Worm (Caenorhabditis elegans) whole organism, L4 larva: Measurements from ENCODE around the gene ZK1127.13.

ENCODE experiments used
- R02D3.7 ChIP-seq: fragments of 150-350 bp; sonication (generic microtip); optimal IDR thresholded peaks from 3 replicates; lab custom pipeline; 2014; ENCODE audit warnings: missing biosample characterization, missing genetic modification characterization
- ces-1 ChIP-seq: fragments of 150-350 bp; sonication (generic microtip); optimal IDR thresholded peaks from 4 replicates; lab custom pipeline; 2014; ENCODE audit warnings: missing biosample characterization, missing genetic modification reagents, missing genetic modification characterization
- dpl-1 ChIP-seq: fragments of 150-350 bp; optimal IDR thresholded peaks from 2 replicates; lab custom pipeline; 2014; ENCODE audit warnings: missing biosample characterization, missing genetic modification reagents, missing genetic modification characterization
- lin-39 ChIP-seq: fragments of 150-350 bp; optimal IDR thresholded peaks from 2 replicates; lab custom pipeline; 2014; ENCODE audit warnings: missing biosample characterization, missing genetic modification reagents, missing genetic modification characterization
- madf-5 ChIP-seq, 2 experiments: fragments of 200-800 bp; sonication (Bioruptor generic); IDR thresholded peaks; 2 replicates each; pipeline ENCODE4 v1.3.6; 2022; ENCODE audit warnings: missing compliant biosample characterization in 2 of 2, missing genetic modification characterization in 2 of 2
- nhr-28 ChIP-seq: fragments of 150-350 bp; optimal IDR thresholded peaks from 2 replicates; lab custom pipeline; 2014; ENCODE audit warnings: missing biosample characterization, missing genetic modification characterization
- nhr-77 ChIP-seq: fragments of 150-350 bp; optimal IDR thresholded peaks from 2 replicates; lab custom pipeline; 2014; ENCODE audit warnings: missing biosample characterization, missing genetic modification characterization
- pha-4 ChIP-seq, 2 experiments: fragments of 150-350 bp in 1 of 2; fragments of 200-800 bp in 1 of 2; sonication (Bioruptor generic) in 1 of 2; IDR thresholded peaks in 1 of 2; optimal IDR thresholded peaks in 1 of 2; 2 replicates each; pipeline versions ENCODE4 v1.3.6 to Lab custom; 2014 to 2022; ENCODE audit warnings: missing genetic modification characterization in 2 of 2, missing genetic modification reagents in 2 of 2, missing biosample characterization in 1 of 2, missing compliant biosample characterization in 1 of 2
- snpc-4 ChIP-seq: fragments of 150-350 bp; optimal IDR thresholded peaks from 2 replicates; lab custom pipeline; 2014; ENCODE audit warnings: missing biosample characterization, missing genetic modification characterization

ce11 chrII:7093339-7093821 lies 40.3 kb downstream of the ZK1127.13 start, which contains the start of gene T02G5.3:
- no peak for TF ChIP-seq pha-4 (GFP tag; IDR thresholded peaks at IDR 0.05; lab: Robert Waterston, UW)
- no peak for TF ChIP-seq pha-4 (tag; optimal IDR thresholded peaks at IDR 0.05; lab: Kevin White, UChicago)
- TF ChIP-seq nhr-28 (tag; lab: Kevin White, UChicago) = no peak
- no peak for TF ChIP-seq ces-1 (GFP tag; lab: Kevin White, UChicago)
- no peak for TF ChIP-seq snpc-4 (tag; lab: Kevin White, UChicago)
- TF ChIP-seq nhr-77 = no peak
- TF ChIP-seq R02D3.7 = no peak
- no peak for TF ChIP-seq lin-39 (tag; lab: Kevin White, UChicago)
- TF ChIP-seq madf-5 (GFP tag; IDR thresholded peaks at IDR 0.05; lab: Robert Waterston, UW) = no peak
- TF ChIP-seq dpl-1 (GFP tag; lab: Kevin White, UChicago) = no peak
